Fruit fly (Drosophila melanogaster) whole organism: ENCODE measurements around the gene SrpRbeta.

Experiments
- CG8478 ChIP-seq: fragments of >200 bp; optimal IDR thresholded peaks from 2 replicates; lab custom pipeline; 2018; ENCODE audit warnings: inconsistent platforms
- usp ChIP-seq: fragments of >200 bp; optimal IDR thresholded peaks from 2 replicates; lab custom pipeline; 2017; ENCODE audit warnings: missing biosample characterization, missing genetic modification characterization, mixed read lengths

DNA sequence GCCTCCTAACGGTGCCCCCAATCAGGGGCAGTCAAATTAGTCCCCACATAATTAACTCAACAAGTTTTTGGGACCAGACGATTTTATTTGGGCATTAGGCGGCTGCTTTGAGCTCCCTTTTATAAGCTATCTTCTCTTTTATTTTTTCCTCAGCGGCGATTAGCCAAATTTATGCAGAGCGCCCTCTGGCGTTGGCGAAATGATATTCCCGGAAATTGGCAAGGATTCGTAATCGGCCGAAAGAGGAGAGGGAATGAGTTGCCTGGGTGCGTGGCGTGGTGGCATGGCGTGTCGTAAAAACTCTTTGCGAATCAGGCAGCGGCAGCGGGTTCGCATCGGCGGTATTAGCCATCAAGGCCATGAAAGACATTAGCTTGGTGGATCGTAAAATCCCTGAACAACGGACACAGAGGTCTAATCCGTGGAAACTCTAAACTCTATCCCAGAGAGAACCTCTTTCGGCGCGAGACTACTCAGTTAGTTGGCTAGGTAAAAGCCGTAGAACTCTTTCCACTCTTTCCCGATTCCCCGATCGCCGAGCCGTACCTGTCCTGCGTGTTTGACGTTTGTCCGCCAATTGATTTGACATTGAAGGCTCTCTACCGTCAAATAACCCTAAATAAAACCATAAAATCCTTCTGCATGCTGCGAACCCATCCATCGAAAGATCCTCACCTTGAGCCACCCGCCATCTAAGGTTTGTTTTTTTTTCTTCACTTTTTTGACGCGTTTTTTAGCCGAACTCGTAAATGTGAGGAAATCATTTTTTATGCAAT is 50.0 kb downstream of the SrpRbeta start:
- TF ChIP-seq CG8478 (lab: Kevin White, UChicago): no peak
- TF ChIP-seq usp (GFP tag; lab: Kevin White, UChicago): no peak
